Fruit fly (Drosophila melanogaster) whole organism, embryonic: ENCODE data around the gene geko.

Experiments
- Abd-B ChIP-seq: fragments of 200-800 bp; sonication (Bioruptor generic); optimal IDR thresholded peaks from 2 replicates; lab custom pipeline; 2018; ENCODE audit warnings: missing biosample characterization, mild to moderate bottlenecking, missing genetic modification characterization, moderate library complexity
- BtbVII ChIP-seq: fragments of 200-800 bp; sonication (Bioruptor generic); optimal IDR thresholded peaks from 3 replicates; lab custom pipeline; 2017; ENCODE audit warnings: missing biosample characterization, mild to moderate bottlenecking, missing genetic modification characterization
- CG10209 ChIP-seq: fragments of 200-800 bp; sonication (Bioruptor generic); optimal IDR thresholded peaks from 3 replicates; lab custom pipeline; 2017; ENCODE audit warnings: missing biosample characterization, mild to moderate bottlenecking, missing genetic modification characterization, missing genetic modification reagents
- CG10274 ChIP-seq: fragments of 200-800 bp; sonication (Bioruptor generic); optimal IDR thresholded peaks from 3 replicates; lab custom pipeline; 2017; ENCODE audit warnings: missing biosample characterization, mild to moderate bottlenecking, missing genetic modification characterization
- CG10321 ChIP-seq: fragments of 200-800 bp; sonication (Bioruptor generic); IDR thresholded peaks from 2 replicates; pipeline ENCODE4 v1.3.6; 2022; ENCODE audit warnings: missing biosample characterization, missing genetic modification characterization
- CG12155 ChIP-seq: fragments of 200-800 bp; sonication (Bioruptor generic); optimal IDR thresholded peaks from 3 replicates; lab custom pipeline; 2016; ENCODE audit warnings: missing biosample characterization, missing genetic modification characterization
- CG1233 ChIP-seq: fragments of 200-800 bp; sonication (Bioruptor generic); optimal IDR thresholded peaks from 4 replicates; lab custom pipeline; 2018; ENCODE audit warnings: missing biosample characterization, mild to moderate bottlenecking, missing genetic modification characterization
- CG14050 ChIP-seq: fragments of 200-800 bp; sonication (Bioruptor generic); IDR thresholded peaks from 3 replicates; pipeline ENCODE4 v1.3.6; 2022; ENCODE audit warnings: missing biosample characterization, missing genetic modification characterization
- CG16863 ChIP-seq: fragments of 200-800 bp; sonication (Bioruptor generic); optimal IDR thresholded peaks from 3 replicates; lab custom pipeline; 2016; ENCODE audit warnings: missing biosample characterization, missing genetic modification characterization
- CG2712 ChIP-seq: fragments of 200-800 bp; optimal IDR thresholded peaks from 3 replicates; lab custom pipeline; 2019; ENCODE audit warnings: missing biosample characterization, mild to moderate bottlenecking, missing genetic modification characterization, moderate library complexity
- CG31365 ChIP-seq: fragments of 200-800 bp; sonication (Bioruptor generic); optimal IDR thresholded peaks from 2 replicates; lab custom pipeline; 2018; ENCODE audit warnings: missing biosample characterization, mild to moderate bottlenecking, missing genetic modification characterization
- CG3281 ChIP-seq: fragments of 200-800 bp; sonication (Bioruptor generic); optimal IDR thresholded peaks from 3 replicates; lab custom pipeline; 2017; ENCODE audit warnings: missing biosample characterization, mild to moderate bottlenecking, missing genetic modification characterization
- CG33557 ChIP-seq: fragments of 200-800 bp; sonication (Bioruptor generic); optimal IDR thresholded peaks from 2 replicates; lab custom pipeline; 2019; ENCODE audit warnings: missing biosample characterization, mild to moderate bottlenecking, missing genetic modification characterization, moderate library complexity
- CG34376 ChIP-seq: fragments of 200-800 bp; sonication (Bioruptor generic); optimal IDR thresholded peaks from 2 replicates; lab custom pipeline; 2018; ENCODE audit warnings: missing biosample characterization, mild to moderate bottlenecking, missing genetic modification characterization
- CG5953 ChIP-seq: fragments of 200-800 bp; sonication (Bioruptor generic); IDR thresholded peaks from 2 replicates; pipeline ENCODE4 v1.3.6; 2022; ENCODE audit warnings: missing biosample characterization, missing genetic modification characterization
- CG6683 ChIP-seq: fragments of 200-800 bp; sonication (Bioruptor generic); optimal IDR thresholded peaks from 2 replicates; lab custom pipeline; 2017; ENCODE audit warnings: missing biosample characterization, mild to moderate bottlenecking, missing genetic modification characterization, missing genetic modification reagents
- CG6813 ChIP-seq: fragments of 200-800 bp; sonication (Bioruptor generic); optimal IDR thresholded peaks from 2 replicates; lab custom pipeline; 2017; ENCODE audit warnings: missing biosample characterization, missing genetic modification characterization, mild to moderate bottlenecking, moderate library complexity, missing genetic modification reagents
- CG6854 ChIP-seq: fragments of 200-800 bp; sonication (Bioruptor generic); optimal IDR thresholded peaks from 3 replicates; lab custom pipeline; 2017; ENCODE audit warnings: missing biosample characterization, mild to moderate bottlenecking, missing genetic modification characterization
- CG7271 ChIP-seq: fragments of 200-800 bp; sonication (Bioruptor generic); optimal IDR thresholded peaks from 2 replicates; lab custom pipeline; 2018; ENCODE audit warnings: missing biosample characterization, mild to moderate bottlenecking, missing genetic modification characterization, moderate library complexity
- CoRest ChIP-seq: fragments of 200-800 bp; sonication (Bioruptor generic); optimal IDR thresholded peaks from 3 replicates; lab custom pipeline; 2018; ENCODE audit warnings: missing biosample characterization, mild to moderate bottlenecking, missing genetic modification characterization, moderate library complexity
- D19B ChIP-seq: fragments of 200-800 bp; sonication (Bioruptor generic); optimal IDR thresholded peaks from 2 replicates; lab custom pipeline; 2017; ENCODE audit warnings: missing biosample characterization, mild to moderate bottlenecking, missing genetic modification characterization
- Dad ChIP-seq: fragments of 200-800 bp; sonication (Bioruptor generic); optimal IDR thresholded peaks from 3 replicates; lab custom pipeline; 2016; ENCODE audit warnings: missing biosample characterization, missing genetic modification characterization
- E2f2 ChIP-seq: fragments of 200-800 bp; sonication (Bioruptor generic); IDR thresholded peaks from 2 replicates; pipeline ENCODE4 v1.3.6; 2022; ENCODE audit warnings: missing biosample characterization, missing genetic modification characterization
- Ets97D ChIP-seq: fragments of 200-800 bp; sonication (Bioruptor generic); optimal IDR thresholded peaks from 3 replicates; lab custom pipeline; 2016; ENCODE audit warnings: missing biosample characterization, missing genetic modification characterization
- Meics ChIP-seq: fragments of 200-800 bp; sonication (Bioruptor generic); optimal IDR thresholded peaks from 2 replicates; lab custom pipeline; 2017; ENCODE audit warnings: missing biosample characterization, mild to moderate bottlenecking, missing genetic modification characterization
- PHDP ChIP-seq: fragments of 200-800 bp; sonication (Bioruptor generic); optimal IDR thresholded peaks from 3 replicates; lab custom pipeline; 2018; ENCODE audit warnings: missing biosample characterization, mild to moderate bottlenecking, missing genetic modification characterization, moderate library complexity
- Ptx1 ChIP-seq: fragments of 200-800 bp; sonication (Bioruptor generic); IDR thresholded peaks from 2 replicates; pipeline ENCODE4 v1.3.6; 2022; ENCODE audit warnings: missing biosample characterization, missing genetic modification characterization
- Usf ChIP-seq: fragments of 200-800 bp; sonication (Bioruptor generic); optimal IDR thresholded peaks from 2 replicates; lab custom pipeline; 2017; ENCODE audit warnings: missing genotype, missing biosample characterization, missing genetic modification characterization
- ap ChIP-seq: fragments of 200-800 bp; sonication (Bioruptor generic); IDR thresholded peaks from 2 replicates; pipeline ENCODE4 v1.3.6; 2022; ENCODE audit warnings: missing biosample characterization, missing genetic modification characterization
- bigmax ChIP-seq: fragments of 200-800 bp; sonication (Bioruptor generic); optimal IDR thresholded peaks from 2 replicates; lab custom pipeline; 2018; ENCODE audit warnings: missing biosample characterization, mild to moderate bottlenecking, missing genetic modification characterization
- btn ChIP-seq: fragments of 200-800 bp; sonication (Bioruptor generic); optimal IDR thresholded peaks from 2 replicates; lab custom pipeline; 2016; ENCODE audit warnings: missing biosample characterization, missing genetic modification characterization
- chn ChIP-seq: fragments of 200-800 bp; sonication (Bioruptor generic); optimal IDR thresholded peaks from 2 replicates; lab custom pipeline; 2016; ENCODE audit warnings: missing biosample characterization, missing genetic modification characterization
- crol ChIP-seq: fragments of 200-800 bp; sonication (Bioruptor generic); IDR thresholded peaks from 2 replicates; pipeline ENCODE4 v1.3.6; 2022; ENCODE audit warnings: missing biosample characterization, missing genetic modification characterization
- exex ChIP-seq: fragments of 200-800 bp; sonication (Bioruptor generic); optimal IDR thresholded peaks from 4 replicates; lab custom pipeline; 2018; ENCODE audit warnings: missing biosample characterization, mild to moderate bottlenecking, missing genetic modification characterization, moderate library complexity
- fu2 ChIP-seq: fragments of 200-800 bp; sonication (Bioruptor generic); optimal IDR thresholded peaks from 2 replicates; lab custom pipeline; 2016; ENCODE audit warnings: missing biosample characterization, missing genetic modification characterization
- h ChIP-seq: fragments of >200 bp; optimal IDR thresholded peaks from 2 replicates; lab custom pipeline; 2017
- hth ChIP-seq: fragments of >200 bp; optimal IDR thresholded peaks from 2 replicates; lab custom pipeline; 2017; ENCODE audit warnings: inconsistent platforms
- inv ChIP-seq: fragments of 200-800 bp; sonication (Bioruptor generic); IDR thresholded peaks from 2 replicates; pipeline ENCODE4 v1.3.6; 2022; ENCODE audit warnings: missing biosample characterization, missing genetic modification characterization; ENCODE audit not compliant: partially characterized antibody
- lov ChIP-seq, 2 experiments: fragments of 200-800 bp in 1 of 2; fragments of >200 bp in 1 of 2; sonication (Bioruptor generic) in 1 of 2; IDR thresholded peaks in 1 of 2; optimal IDR thresholded peaks in 1 of 2; 2 replicates in 1 of 2; 3 replicates in 1 of 2; pipeline versions ENCODE4 v1.3.6 to Lab custom; 2017 to 2022; ENCODE audit warnings: missing biosample characterization in 1 of 2, missing genetic modification characterization in 1 of 2
- luna ChIP-seq: fragments of 200-800 bp; sonication (Bioruptor generic); optimal IDR thresholded peaks from 2 replicates; lab custom pipeline; 2016; ENCODE audit warnings: missing biosample characterization, missing genetic modification characterization
- odd ChIP-seq: fragments of 200-800 bp; sonication (Bioruptor generic); optimal IDR thresholded peaks from 2 replicates; lab custom pipeline; 2017; ENCODE audit warnings: missing biosample characterization, mild to moderate bottlenecking, missing genetic modification characterization
- pum ChIP-seq: fragments of 200-800 bp; sonication (Bioruptor generic); optimal IDR thresholded peaks from 2 replicates; lab custom pipeline; 2016; ENCODE audit warnings: missing biosample characterization, missing genetic modification characterization
- shn ChIP-seq: fragments of 200-800 bp; sonication (Bioruptor generic); optimal IDR thresholded peaks from 3 replicates; lab custom pipeline; 2016; ENCODE audit warnings: missing biosample characterization, missing genetic modification characterization
- sim ChIP-seq: fragments of 200-800 bp; sonication (Bioruptor generic); IDR thresholded peaks from 2 replicates; pipeline ENCODE4 v1.3.6; 2022; ENCODE audit warnings: missing biosample characterization, missing genetic modification characterization
- slou ChIP-seq: fragments of 200-800 bp; sonication (Bioruptor generic); optimal IDR thresholded peaks from 3 replicates; lab custom pipeline; 2016; ENCODE audit warnings: missing biosample characterization, missing genetic modification characterization
- unpg ChIP-seq: fragments of 200-800 bp; sonication (Bioruptor generic); optimal IDR thresholded peaks from 3 replicates; lab custom pipeline; 2018; ENCODE audit warnings: missing biosample characterization, mild to moderate bottlenecking, missing genetic modification characterization, moderate library complexity
- vvl ChIP-seq: fragments of 200-800 bp; sonication (Bioruptor generic); IDR thresholded peaks from 2 replicates; pipeline ENCODE4 v1.3.6; 2022; ENCODE audit warnings: missing biosample characterization, missing genetic modification characterization
- wor ChIP-seq: fragments of 200-800 bp; sonication (Bioruptor generic); IDR thresholded peaks from 2 replicates; pipeline ENCODE4 v1.3.6; 2022; ENCODE audit warnings: missing biosample characterization, missing genetic modification characterization

Gene geko

dm6 chr3L:18114038-18114926 is 24.9 kb upstream of the geko start (continued):
- TF ChIP-seq ap (GFP tag; lab: Robert Waterston, UW) (peak; percentile 14; the same call in 1 of the 2 replicates), CG33557 (GFP tag; lab: Kevin White, UChicago) (no peak), sim (GFP tag; lab: Robert Waterston, UW) (no peak), Meics (peak; percentile 66), slou (GFP tag; lab: Kevin White, UChicago) (no peak), PHDP (tag; lab: Kevin White, UChicago) (peak; percentile 59), CG3281 (peak; percentile 35), odd (GFP tag; lab: Kevin White, UChicago) (no peak), CG5953 (GFP tag; lab: Robert Waterston, UW) (peak; percentile 62; the same call in 1 of the 2 replicates), CG31365 (tag; lab: Kevin White, UChicago) (peak; percentile 61), lov (optimal IDR thresholded peaks at IDR 0.05; lab: Kevin White, UChicago) (no peak), lov (GFP tag; IDR thresholded peaks at IDR 0.05; lab: Robert Waterston, UW) (peak; percentile 65; the same call in 1 of the 3 replicates), E2f2 (GFP tag; lab: Robert Waterston, UW) (0 out of 2 replicates have a peak, but pooled peaks have one; percentile 23), inv (GFP tag; lab: Robert Waterston, UW) (no peak), wor (GFP tag; lab: Robert Waterston, UW) (no peak), Usf (GFP tag; lab: Kevin White, UChicago) (no peak), CG12155 (GFP tag; lab: Kevin White, UChicago) (no peak), CG6683 (GFP tag; lab: Kevin White, UChicago) (no peak), shn (GFP tag; lab: Kevin White, UChicago) (no peak), vvl (GFP tag; lab: Robert Waterston, UW) (no peak; the same call in none of the 2 replicates), CG2712 (tag; lab: Kevin White, UChicago) (peak; percentile 33), BtbVII (GFP tag; lab: Kevin White, UChicago) (peak; percentile 8), hth (lab: Kevin White, UChicago) (no peak), CoRest (peak; percentile 64), CG16863 (GFP tag; lab: Kevin White, UChicago) (peak; percentile 7), btn (GFP tag; lab: Kevin White, UChicago) (peak; percentile 64), CG7271 (no peak), CG6813 (GFP tag; lab: Kevin White, UChicago) (peak; percentile 41), chn (GFP tag; lab: Kevin White, UChicago) (no peak), luna (GFP tag; lab: Kevin White, UChicago) (peak; percentile 30), CG14050 (GFP tag; lab: Robert Waterston, UW) (peak; percentile 15; the same call in 1 of the 3 replicates), CG10274 (GFP tag; lab: Kevin White, UChicago) (no peak), D19B (GFP tag; lab: Kevin White, UChicago) (no peak), CG6854 (GFP tag; lab: Kevin White, UChicago) (peak; percentile 57), h (lab: Kevin White, UChicago) (no peak), CG10321 (no peak), fu2 (GFP tag; lab: Kevin White, UChicago) (no peak), CG1233 (peak; percentile 49), unpg (GFP tag; lab: Kevin White, UChicago) (peak; percentile 40), crol (GFP tag; lab: Robert Waterston, UW) (no peak), CG34376 (peak; percentile 78), exex (tag; lab: Kevin White, UChicago) (peak; percentile 18), CG10209 (GFP tag; lab: Kevin White, UChicago) (peak; percentile 57), Ets97D (peak; percentile 13), bigmax (GFP tag; lab: Kevin White, UChicago) (no peak), Dad (GFP tag; lab: Kevin White, UChicago) (no peak), pum (GFP tag; lab: Kevin White, UChicago) (no peak), Ptx1 (GFP tag; lab: Robert Waterston, UW) (peak; percentile 32; the same call in 1 of the 2 replicates), Abd-B (GFP tag; lab: Kevin White, UChicago) (peak; percentile 23)
